Fruit fly (Drosophila melanogaster): ENCODE data around the gene CG7943.

DNA sequence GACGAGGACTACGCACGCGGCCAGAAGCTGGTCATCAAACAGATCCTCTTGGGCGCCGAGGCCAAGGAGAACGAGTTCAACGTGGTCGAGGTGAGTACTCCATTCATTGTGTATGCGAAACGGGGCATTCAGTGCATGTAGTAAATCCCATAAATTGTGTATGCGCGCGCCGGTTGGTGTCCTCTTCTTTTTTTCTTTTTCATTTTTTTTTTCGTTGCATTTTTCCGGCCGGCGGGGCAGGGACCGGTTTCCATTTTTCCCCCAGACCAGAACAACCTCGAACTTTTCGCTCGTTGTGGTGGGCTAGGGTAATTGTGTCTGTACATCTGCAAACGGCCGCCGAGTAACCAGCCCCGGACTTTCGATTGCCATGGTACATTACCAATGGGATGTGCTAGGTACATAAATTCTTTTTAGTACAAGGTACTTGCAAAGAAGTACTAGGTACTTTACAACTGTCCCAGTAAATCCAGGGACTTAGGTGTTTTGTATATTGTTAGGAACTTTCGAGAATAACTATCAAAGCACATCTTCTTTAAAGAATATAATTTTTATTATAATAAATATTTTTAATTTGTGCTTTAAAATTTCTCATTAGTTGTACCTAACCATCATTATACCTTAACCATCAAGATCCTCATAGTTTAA is 40.8 kb upstream of the CG7943 start:
- TF ChIP-seq CTCF (optimal IDR thresholded peaks at IDR 0.05) (no peak), CG8478 (optimal IDR thresholded peaks at IDR 0.05) (no peak)
